Worm (Caenorhabditis elegans): ENCODE data around the gene F21D9.3.

- TF ChIP-seq ztf-4 (tag; optimal IDR thresholded peaks at IDR 0.05) (no peak), ztf-11 (tag; optimal IDR thresholded peaks at IDR 0.05) (no peak), egl-27 (tag; optimal IDR thresholded peaks at IDR 0.05) (no peak)
These were observed 18.8 kb upstream of the F21D9.3 start for ce11 chrV:19276354-19276753.
